Worm (Caenorhabditis elegans): ENCODE measurements around the gene Y59C2A.1.

DNA sequence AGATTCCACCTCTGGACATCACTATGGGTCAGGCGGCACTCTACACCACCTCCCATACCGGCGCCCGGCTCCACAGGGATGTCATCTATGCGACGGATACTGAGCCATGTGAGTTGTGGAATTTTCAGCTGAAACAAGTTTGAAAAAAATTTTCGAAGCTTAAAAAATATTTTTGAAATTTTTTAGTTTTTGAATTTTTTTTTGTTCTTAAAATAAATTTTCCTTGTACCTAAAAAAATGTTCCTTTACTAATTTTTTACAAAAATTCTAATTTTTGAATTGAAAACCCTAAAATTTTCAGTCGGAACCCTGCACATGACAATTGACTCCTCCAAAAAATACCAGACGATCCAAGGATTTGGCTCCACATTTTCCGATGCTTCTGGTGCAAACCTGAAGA lies 30.2 kb upstream of the Y59C2A.1 start:
- TF ChIP-seq blmp-1 (tag; optimal IDR thresholded peaks at IDR 0.05): no peak
- TF ChIP-seq lin-32 (GFP tag; optimal IDR thresholded peaks at IDR 0.05): no peak
- no peak for TF ChIP-seq snpc-4 (tag; optimal IDR thresholded peaks at IDR 0.05)
- TF ChIP-seq nhr-237 (tag; optimal IDR thresholded peaks at IDR 0.05): no peak
- TF ChIP-seq unc-39 (tag; optimal IDR thresholded peaks at IDR 0.05): no peak
- no peak for TF ChIP-seq nhr-76 (tag; optimal IDR thresholded peaks at IDR 0.05)
- TF ChIP-seq elt-1 (tag; optimal IDR thresholded peaks at IDR 0.05; ENCODE audit: borderline replicate concordance, insufficient read depth): no peak
- no peak for TF ChIP-seq nhr-12 (tag; optimal IDR thresholded peaks at IDR 0.05)
- no peak for TF ChIP-seq ztf-11 (tag; optimal IDR thresholded peaks at IDR 0.05)
